Fruit fly (Drosophila melanogaster): ENCODE measurements around the gene eIF4EHP.

eIF4EHP gene

DNA sequence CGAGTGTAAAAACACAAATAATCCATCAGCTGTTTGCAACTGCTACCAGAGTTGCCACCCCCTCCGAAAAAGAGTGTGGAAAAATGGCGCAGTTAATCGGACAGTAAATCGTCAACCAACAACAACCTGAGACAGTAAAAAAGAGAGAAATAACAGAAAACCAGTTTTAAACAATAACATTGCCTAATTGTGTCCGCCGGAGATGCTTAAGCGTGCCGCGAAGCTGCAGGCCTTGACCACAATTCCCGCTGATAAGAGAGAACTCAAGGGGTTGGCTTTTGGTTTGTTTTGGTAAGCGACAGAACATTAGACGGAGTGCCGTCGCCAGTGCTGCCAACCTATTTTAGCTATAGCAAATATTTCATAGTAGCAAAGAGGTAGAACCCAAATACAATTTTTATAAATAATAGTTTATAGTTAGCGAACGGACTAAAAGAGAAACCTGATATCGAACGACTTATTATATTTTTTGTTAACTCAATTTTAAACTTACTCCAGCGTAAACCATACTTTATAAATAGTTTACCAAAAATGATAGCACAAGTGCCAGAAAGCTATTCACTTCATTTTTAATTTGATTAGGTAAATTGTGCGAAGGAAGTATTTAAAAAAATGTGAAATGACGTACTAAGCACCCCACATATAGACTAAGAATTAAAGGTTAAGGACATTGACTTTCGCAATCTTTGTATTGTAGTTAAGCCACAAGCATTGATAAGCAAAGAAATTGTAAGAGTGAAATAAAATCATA, 57.9 kb downstream of the eIF4EHP start, which contains the start of the genes Atg6 and Pisd (continued):
- TF ChIP-seq dmrt99B (tag; optimal IDR thresholded peaks at IDR 0.05), result no peak
- no peak for TF ChIP-seq hbn (GFP tag; IDR thresholded peaks at IDR 0.05; ENCODE audit: partially characterized antibody)
- TF ChIP-seq da (GFP tag; optimal IDR thresholded peaks at IDR 0.05), result no peak
- TF ChIP-seq Lhr (GFP tag; optimal IDR thresholded peaks at IDR 0.05), result no peak
- peak; percentile 0 for TF ChIP-seq shn (GFP tag; optimal IDR thresholded peaks at IDR 0.05)
- no peak for TF ChIP-seq kay (GFP tag; optimal IDR thresholded peaks at IDR 0.05)
- TF ChIP-seq TFAM (GFP tag; optimal IDR thresholded peaks at IDR 0.05), result no peak
- peak; percentile 32; the same call in 1 of the 3 replicates for TF ChIP-seq tgo (GFP tag; IDR thresholded peaks at IDR 0.05)
- TF ChIP-seq ase (GFP tag; IDR thresholded peaks at IDR 0.05), result no peak
- TF ChIP-seq CG4707 (GFP tag; optimal IDR thresholded peaks at IDR 0.05), result no peak
- no peak for TF ChIP-seq CG10654 (GFP tag; optimal IDR thresholded peaks at IDR 0.05)
- TF ChIP-seq Mrtf (GFP tag; IDR thresholded peaks at IDR 0.05), result no peak
- TF ChIP-seq CG33557 (GFP tag; optimal IDR thresholded peaks at IDR 0.05), result peak; percentile 10
- TF ChIP-seq Hand (GFP tag; optimal IDR thresholded peaks at IDR 0.05), result no peak
- TF ChIP-seq caup (GFP tag; optimal IDR thresholded peaks at IDR 0.05; ENCODE audit: severe bottlenecking), result no peak
- peak; percentile 27 for TF ChIP-seq HLH54F (GFP tag; optimal IDR thresholded peaks at IDR 0.05)
- TF ChIP-seq PHDP (tag; optimal IDR thresholded peaks at IDR 0.05), result peak; percentile 20
- no peak for TF ChIP-seq CG2889 (GFP tag; IDR thresholded peaks at IDR 0.05)
- TF ChIP-seq gsb (GFP tag; IDR thresholded peaks at IDR 0.05), result no peak
- peak; percentile 15 for TF ChIP-seq vfl (GFP tag; optimal IDR thresholded peaks at IDR 0.05)
- no peak for TF ChIP-seq CG16815 (GFP tag; optimal IDR thresholded peaks at IDR 0.05)
- no peak for TF ChIP-seq h (optimal IDR thresholded peaks at IDR 0.05)
- TF ChIP-seq CG13624 (GFP tag; optimal IDR thresholded peaks at IDR 0.05), result peak; percentile 96
- TF ChIP-seq Sox100B (GFP tag; optimal IDR thresholded peaks at IDR 0.05), result no peak
- no peak for TF ChIP-seq Awh (GFP tag; IDR thresholded peaks at IDR 0.05)
- TF ChIP-seq Hmx (GFP tag; optimal IDR thresholded peaks at IDR 0.05), result no peak
- TF ChIP-seq CG7928 (GFP tag; optimal IDR thresholded peaks at IDR 0.05), result no peak
- no peak for TF ChIP-seq Rx (GFP tag; IDR thresholded peaks at IDR 0.05)
- peak; percentile 37 for TF ChIP-seq CG2678 (tag; optimal IDR thresholded peaks at IDR 0.05)
- no peak for TF ChIP-seq stc (GFP tag; IDR thresholded peaks at IDR 0.05)
- no peak for TF ChIP-seq CG12942 (GFP tag; optimal IDR thresholded peaks at IDR 0.05)
- no peak for TF ChIP-seq CG11504 (tag; optimal IDR thresholded peaks at IDR 0.05)
- no peak for TF ChIP-seq CG11696 (GFP tag; IDR thresholded peaks at IDR 0.05)
- no peak for TF ChIP-seq knrl (GFP tag; IDR thresholded peaks at IDR 0.05; ENCODE audit: partially characterized antibody)
- no peak for TF ChIP-seq gce (GFP tag; IDR thresholded peaks at IDR 0.05)
- TF ChIP-seq vnd (GFP tag; IDR thresholded peaks at IDR 0.05; ENCODE audit: partially characterized antibody), result 0 out of 3 replicates have a peak, but pooled peaks have one; percentile 1
- TF ChIP-seq zen2 (GFP tag; IDR thresholded peaks at IDR 0.05; ENCODE audit: partially characterized antibody), result no peak
- peak; percentile 15; the same call in 1 of the 2 replicates for TF ChIP-seq lmd (GFP tag; IDR thresholded peaks at IDR 0.05)
- TF ChIP-seq Poxn (GFP tag; IDR thresholded peaks at IDR 0.05), result no peak
- peak; percentile 52; the same call in 1 of the 2 replicates for TF ChIP-seq Adf1 (GFP tag; IDR thresholded peaks at IDR 0.05)
- peak; percentile 78 for TF ChIP-seq sens (GFP tag)
- peak; percentile 30 for TF ChIP-seq CG30403 (GFP tag; optimal IDR thresholded peaks at IDR 0.05)
- no peak for TF ChIP-seq dimm (GFP tag; IDR thresholded peaks at IDR 0.05)
- no peak for TF ChIP-seq sqz (GFP tag; optimal IDR thresholded peaks at IDR 0.05)
- TF ChIP-seq Blimp-1 (GFP tag; optimal IDR thresholded peaks at IDR 0.05), result no peak
- TF ChIP-seq CG15696 (tag; optimal IDR thresholded peaks at IDR 0.05), result no peak
- TF ChIP-seq CG16779 (GFP tag; IDR thresholded peaks at IDR 0.05), result no peak
- TF ChIP-seq en (GFP tag; optimal IDR thresholded peaks at IDR 0.05), result no peak
- peak; percentile 54 for TF ChIP-seq Neu2 (GFP tag; optimal IDR thresholded peaks at IDR 0.05; ENCODE audit: borderline replicate concordance)
- TF ChIP-seq CG10959 (GFP tag; IDR thresholded peaks at IDR 0.05), result no peak
